Fruit fly (Drosophila melanogaster): ENCODE data around the gene CG6204.

- no peak for TF ChIP-seq h (optimal IDR thresholded peaks at IDR 0.05)
- TF ChIP-seq insv (optimal IDR thresholded peaks at IDR 0.05): no peak
- TF ChIP-seq ttk (optimal IDR thresholded peaks at IDR 0.05): no peak
- TF ChIP-seq Sin3A (optimal IDR thresholded peaks at IDR 0.05): no peak
Measured at dm6 chr3R:24172379-24172778, 21.3 kb upstream of the CG6204 start, which contains the start of gene CG13606.
